Worm (Caenorhabditis elegans) whole organism, L2 larva: ENCODE results near the gene E02A10.4.

Experiments used
- C34F6.9 ChIP-seq: fragments of 150-350 bp; optimal IDR thresholded peaks from 2 replicates; lab custom pipeline; 2014; ENCODE audit warnings: missing biosample characterization, missing genetic modification characterization
- R02D3.7 ChIP-seq: fragments of 150-350 bp; optimal IDR thresholded peaks from 2 replicates; lab custom pipeline; 2014; ENCODE audit warnings: missing biosample characterization, missing genetic modification characterization
- aly-2 ChIP-seq: fragments of 150-350 bp; optimal IDR thresholded peaks from 2 replicates; lab custom pipeline; 2014; ENCODE audit warnings: missing biosample characterization, missing genetic modification characterization
- blmp-1 ChIP-seq: sonication (generic microtip); optimal IDR thresholded peaks from 2 replicates; lab custom pipeline; 2017; ENCODE audit warnings: missing genetic modification characterization, mild to moderate bottlenecking, missing compliant biosample characterization, antibody characterized with exemption, moderate library complexity; ENCODE audit not compliant: insufficient read depth
- ceh-16 ChIP-seq: fragments of 150-350 bp; optimal IDR thresholded peaks from 2 replicates; lab custom pipeline; 2014; ENCODE audit warnings: missing biosample characterization, missing genetic modification characterization
- ceh-82 ChIP-seq: fragments of 150-350 bp; optimal IDR thresholded peaks from 2 replicates; lab custom pipeline; 2014; ENCODE audit warnings: missing biosample characterization, missing genetic modification characterization
- crh-2 ChIP-seq: sonication (generic microtip); optimal IDR thresholded peaks from 2 replicates; lab custom pipeline; 2017; ENCODE audit warnings: missing biosample characterization, missing genetic modification characterization
- egl-27 ChIP-seq: sonication (generic microtip); optimal IDR thresholded peaks from 3 replicates; lab custom pipeline; 2017; ENCODE audit warnings: missing biosample characterization, missing genetic modification reagents, missing genetic modification characterization
- elt-1 ChIP-seq: fragments of 150-350 bp; optimal IDR thresholded peaks from 2 replicates; lab custom pipeline; 2014; ENCODE audit warnings: missing biosample characterization, missing genetic modification characterization
- elt-3 ChIP-seq: sonication (generic microtip); optimal IDR thresholded peaks from 2 replicates; lab custom pipeline; 2017; ENCODE audit warnings: missing biosample characterization, missing genetic modification characterization
- fos-1 ChIP-seq: fragments of 150-350 bp; optimal IDR thresholded peaks from 2 replicates; lab custom pipeline; 2014; ENCODE audit warnings: missing biosample characterization, missing genetic modification characterization
- gmeb-1 ChIP-seq: fragments of 150-350 bp; optimal IDR thresholded peaks from 2 replicates; lab custom pipeline; 2014; ENCODE audit warnings: missing biosample characterization, missing genetic modification characterization
- lin-11 ChIP-seq: fragments of 150-350 bp; sonication (generic microtip); optimal IDR thresholded peaks from 2 replicates; lab custom pipeline; 2014; ENCODE audit warnings: missing biosample characterization, missing genetic modification characterization, inconsistent platforms, mixed read lengths
- lin-13 ChIP-seq: fragments of 150-350 bp; optimal IDR thresholded peaks from 2 replicates; lab custom pipeline; 2014; ENCODE audit warnings: missing biosample characterization, missing genetic modification reagents, missing genetic modification characterization
- lin-39 ChIP-seq: fragments of 150-350 bp; optimal IDR thresholded peaks from 2 replicates; lab custom pipeline; 2014; ENCODE audit warnings: missing biosample characterization, missing genetic modification reagents, missing genetic modification characterization
- lsy-2 ChIP-seq, 2 experiments: fragments of 150-350 bp in 1 of 2; sonication (generic microtip) in 1 of 2; optimal IDR thresholded peaks; 2 replicates each; lab custom pipeline; 2014 to 2017; ENCODE audit warnings: missing biosample characterization in 2 of 2, missing genetic modification characterization in 2 of 2
- mbf-1 ChIP-seq: sonication (generic microtip); optimal IDR thresholded peaks from 2 replicates; lab custom pipeline; 2017; ENCODE audit warnings: missing biosample characterization, missing genetic modification characterization
- mdl-1 ChIP-seq, 2 experiments: fragments of 150-350 bp in 1 of 2; sonication (generic microtip) in 1 of 2; optimal IDR thresholded peaks; 2 replicates each; lab custom pipeline; 2017; ENCODE audit warnings: missing biosample characterization in 2 of 2, missing genetic modification characterization in 2 of 2
- nhr-10 ChIP-seq: sonication (generic microtip); optimal IDR thresholded peaks from 2 replicates; lab custom pipeline; 2017; ENCODE audit warnings: missing biosample characterization, missing genetic modification characterization
- nhr-11 ChIP-seq: fragments of 150-350 bp; optimal IDR thresholded peaks from 2 replicates; lab custom pipeline; 2014; ENCODE audit warnings: missing biosample characterization, missing genetic modification characterization
- nhr-129 ChIP-seq: fragments of 150-350 bp; optimal IDR thresholded peaks from 2 replicates; lab custom pipeline; 2014; ENCODE audit warnings: missing biosample characterization, missing genetic modification characterization
- nhr-21 ChIP-seq: fragments of 150-350 bp; optimal IDR thresholded peaks from 2 replicates; lab custom pipeline; 2014; ENCODE audit warnings: missing biosample characterization, missing genetic modification characterization
- nhr-23 ChIP-seq: fragments of 150-350 bp; optimal IDR thresholded peaks from 2 replicates; lab custom pipeline; 2014; ENCODE audit warnings: missing biosample characterization, missing genetic modification reagents, missing genetic modification characterization
- nhr-25 ChIP-seq: fragments of 150-350 bp; sonication (generic microtip); optimal IDR thresholded peaks from 3 replicates; lab custom pipeline; 2014; ENCODE audit warnings: missing biosample characterization, missing genetic modification characterization
- nhr-6 ChIP-seq: fragments of 150-350 bp; optimal IDR thresholded peaks from 2 replicates; lab custom pipeline; 2014; ENCODE audit warnings: missing biosample characterization, missing genetic modification characterization
- nhr-77 ChIP-seq: fragments of 150-350 bp; optimal IDR thresholded peaks from 2 replicates; lab custom pipeline; 2014; ENCODE audit warnings: missing biosample characterization, missing genetic modification characterization
- peb-1 ChIP-seq: fragments of 150-350 bp; optimal IDR thresholded peaks from 2 replicates; lab custom pipeline; 2014; ENCODE audit warnings: missing biosample characterization, missing genetic modification characterization
- sem-4 ChIP-seq: fragments of 150-350 bp; optimal IDR thresholded peaks from 2 replicates; lab custom pipeline; 2014; ENCODE audit warnings: missing biosample characterization, missing genetic modification reagents, missing genetic modification characterization
- sma-3 ChIP-seq: sonication (generic microtip); optimal IDR thresholded peaks from 2 replicates; lab custom pipeline; 2016; ENCODE audit warnings: missing genetic modification reagents, missing genetic modification characterization, missing compliant biosample characterization
- sma-9 ChIP-seq, 2 experiments: fragments of 150-350 bp in 1 of 2; sonication (generic microtip) in 1 of 2; optimal IDR thresholded peaks; 2 replicates each; lab custom pipeline; 2014 to 2016; ENCODE audit warnings: missing genetic modification characterization in 2 of 2, mild to moderate bottlenecking in 1 of 2, missing biosample characterization in 1 of 2, missing compliant biosample characterization in 1 of 2, missing genetic modification reagents in 1 of 2, moderate library complexity in 1 of 2
- snpc-4 ChIP-seq: fragments of 150-350 bp; optimal IDR thresholded peaks from 2 replicates; lab custom pipeline; 2014; ENCODE audit warnings: missing biosample characterization, missing genetic modification characterization
- unc-39 ChIP-seq: fragments of 150-350 bp; optimal IDR thresholded peaks from 2 replicates; lab custom pipeline; 2014; ENCODE audit warnings: missing biosample characterization, missing genetic modification characterization
- unc-55 ChIP-seq: fragments of 150-350 bp; sonication (generic microtip); optimal IDR thresholded peaks from 3 replicates; lab custom pipeline; 2014; ENCODE audit warnings: missing biosample characterization, missing genetic modification reagents, missing genetic modification characterization
- unc-62 ChIP-seq: fragments of 150-350 bp; optimal IDR thresholded peaks from 2 replicates; lab custom pipeline; 2014; ENCODE audit warnings: missing biosample characterization, missing genetic modification reagents, missing genetic modification characterization
- zag-1 ChIP-seq: fragments of 150-350 bp; optimal IDR thresholded peaks from 2 replicates; lab custom pipeline; 2014; ENCODE audit warnings: missing biosample characterization, missing genetic modification characterization
- ztf-1 ChIP-seq: fragments of 200-800 bp; sonication (Bioruptor generic); conservative IDR thresholded peaks from 2 replicates; pipeline ENCODE4 v1.3.6; 2022; ENCODE audit warnings: missing genetic modification characterization, missing compliant biosample characterization
- ztf-11 ChIP-seq: sonication (generic microtip); optimal IDR thresholded peaks from 2 replicates; lab custom pipeline; 2017; ENCODE audit warnings: missing biosample characterization, missing genetic modification characterization
- ztf-4 ChIP-seq: fragments of 150-350 bp; optimal IDR thresholded peaks from 2 replicates; lab custom pipeline; 2014; ENCODE audit warnings: missing biosample characterization, missing genetic modification characterization

E02A10.4 gene

DNA sequence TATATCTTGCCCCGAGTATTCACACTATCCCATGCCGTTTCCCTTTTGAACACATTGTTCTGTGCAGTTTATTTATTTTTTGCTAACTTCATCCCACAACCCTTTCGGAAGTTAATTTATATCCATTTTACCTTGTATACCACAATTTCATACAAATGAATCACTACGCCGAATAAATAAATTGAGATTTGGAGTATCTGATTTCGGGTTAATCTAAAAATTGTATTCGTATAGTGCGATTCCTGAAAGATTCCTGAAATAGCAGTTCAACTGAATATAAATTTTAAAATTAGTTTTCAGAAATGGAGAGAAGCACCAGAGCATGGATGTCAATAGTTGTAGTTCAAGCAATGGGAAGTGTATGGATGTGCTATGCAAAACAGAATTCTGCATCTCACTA is 39.4 kb upstream of the E02A10.4 start, which contains the start of gene erg-28:
Gene erg-28 (plus strand): TSS at position 301 of the 400 bp plus-strand sequence.
- TF ChIP-seq unc-39 (tag; lab: Kevin White, UChicago), result no peak
- no peak for TF ChIP-seq gmeb-1
- no peak for TF ChIP-seq R02D3.7
- no peak for TF ChIP-seq unc-62 (GFP tag; lab: Kevin White, UChicago)
- no peak for TF ChIP-seq fos-1 (tag; lab: Kevin White, UChicago)
- TF ChIP-seq lin-11, result no peak
- no peak for TF ChIP-seq elt-3 (tag; lab: Kevin White, UChicago)
- no peak for TF ChIP-seq sem-4 (tag; lab: Kevin White, UChicago)
- no peak for TF ChIP-seq ztf-4 (tag; lab: Kevin White, UChicago)
- TF ChIP-seq nhr-23 (tag; lab: Kevin White, UChicago), result no peak
- no peak for TF ChIP-seq peb-1 (tag; lab: Kevin White, UChicago)
- TF ChIP-seq nhr-11, result no peak
- no peak for TF ChIP-seq nhr-10 (tag; lab: Kevin White, UChicago)
- TF ChIP-seq ceh-16 (tag; lab: Kevin White, UChicago), result no peak
- no peak for TF ChIP-seq nhr-77 (tag; lab: Kevin White, UChicago)

DNA sequence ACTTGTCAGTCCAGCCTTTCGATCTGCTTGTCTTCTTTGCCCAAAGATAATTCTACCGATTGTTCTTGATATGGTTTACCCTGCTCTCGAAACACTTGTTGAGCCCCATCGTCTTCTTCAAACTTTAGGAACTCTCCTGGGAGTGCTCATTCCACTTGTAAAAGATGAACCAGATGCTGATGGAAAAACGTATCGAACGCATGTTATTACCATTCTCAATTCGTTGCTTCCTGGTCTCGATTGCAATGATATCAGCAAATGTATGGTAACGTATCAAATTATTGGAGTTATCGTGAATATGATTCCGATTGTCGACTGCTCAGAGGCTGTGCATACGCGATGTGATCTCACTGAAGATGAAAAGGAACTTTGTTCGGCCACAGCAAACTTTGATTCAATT is 34.1 kb upstream of the E02A10.4 start:
- TF ChIP-seq nhr-6 (tag; lab: Kevin White, UChicago), result no peak
- no peak for TF ChIP-seq ztf-11
- TF ChIP-seq elt-3 (tag; lab: Kevin White, UChicago), result no peak
- no peak for TF ChIP-seq unc-39 (tag; lab: Kevin White, UChicago)
- no peak for TF ChIP-seq lin-11
- TF ChIP-seq lin-39 (tag; lab: Kevin White, UChicago), result no peak
- no peak for TF ChIP-seq sma-3 (GFP tag; lab: Kevin White, UChicago)
- TF ChIP-seq elt-1 (tag; lab: Kevin White, UChicago), result no peak
- no peak for TF ChIP-seq mbf-1 (tag; lab: Kevin White, UChicago)
- TF ChIP-seq nhr-129 (tag; lab: Kevin White, UChicago), result no peak
- TF ChIP-seq C34F6.9 (tag; lab: Kevin White, UChicago), result no peak
- no peak for TF ChIP-seq nhr-21 (tag; lab: Kevin White, UChicago)
- TF ChIP-seq sem-4 (tag; lab: Kevin White, UChicago), result no peak
- TF ChIP-seq nhr-23 (tag; lab: Kevin White, UChicago), result no peak
- TF ChIP-seq nhr-10 (tag; lab: Kevin White, UChicago), result no peak
- no peak for TF ChIP-seq mdl-1 (tag; optimal IDR thresholded peaks at IDR 0.05; lab: Kevin White, UChicago)
- no peak for TF ChIP-seq ztf-1
- TF ChIP-seq sma-9 (GFP tag; optimal IDR thresholded peaks at IDR 0.05; lab: Kevin White, UChicago), result no peak
- no peak for TF ChIP-seq sma-9 (tag; optimal IDR thresholded peaks at IDR 0.05; lab: Kevin White, UChicago)
- no peak for TF ChIP-seq snpc-4 (tag; lab: Kevin White, UChicago)

DNA sequence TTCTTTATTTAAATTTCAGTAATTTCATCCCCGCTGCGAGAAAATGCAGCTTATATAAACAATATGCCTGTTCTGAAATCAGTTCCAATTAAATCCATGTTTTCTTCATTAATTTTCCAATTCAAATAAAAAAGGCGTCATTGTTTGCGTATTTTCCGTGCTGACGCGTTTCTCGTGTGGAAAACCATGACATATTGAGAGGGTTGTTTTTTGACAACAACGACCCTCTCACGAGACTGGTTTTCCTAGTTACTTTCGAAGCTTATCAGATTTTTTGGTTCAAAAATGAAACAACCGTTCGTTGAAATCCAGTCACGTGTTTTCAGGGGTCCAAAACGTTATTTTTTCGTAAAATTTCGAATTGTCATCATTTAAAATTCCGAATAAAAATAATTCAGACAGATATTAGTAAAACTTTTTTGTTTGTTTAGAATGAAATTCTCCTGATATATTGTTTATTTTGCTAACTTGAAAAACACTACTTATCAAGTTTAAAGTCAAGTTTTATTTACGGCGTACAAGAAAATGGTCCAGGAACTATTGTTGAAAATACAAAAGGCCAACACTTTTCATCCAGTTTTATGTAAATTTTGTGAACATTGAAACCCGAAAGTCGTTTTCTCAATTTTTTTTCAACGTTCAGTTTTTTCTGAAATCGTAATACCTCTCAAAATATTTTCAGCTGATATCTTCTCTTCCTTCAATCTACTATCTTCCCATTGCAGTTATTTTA is 31.9 kb upstream of the E02A10.4 start, which contains the start of gene C14C10.5:
Gene C14C10.5 (plus strand): TSS at position 683 of the 733 bp plus-strand sequence.
- peak in 1 of 2 experiments; percentile 14 for TF ChIP-seq lsy-2 (tag; optimal IDR thresholded peaks at IDR 0.05; lab: Kevin White, UChicago)
- no peak for TF ChIP-seq gmeb-1
- no peak for TF ChIP-seq nhr-25 (tag; lab: Kevin White, UChicago)
- no peak for TF ChIP-seq nhr-77 (tag; lab: Kevin White, UChicago)
- no peak for TF ChIP-seq ceh-82 (tag; lab: Kevin White, UChicago)
- TF ChIP-seq lin-39 (tag; lab: Kevin White, UChicago), result no peak
- TF ChIP-seq nhr-129 (tag; lab: Kevin White, UChicago), result peak; percentile 35
- no peak for TF ChIP-seq R02D3.7
- TF ChIP-seq lin-13 (GFP tag; lab: Kevin White, UChicago), result no peak

DNA sequence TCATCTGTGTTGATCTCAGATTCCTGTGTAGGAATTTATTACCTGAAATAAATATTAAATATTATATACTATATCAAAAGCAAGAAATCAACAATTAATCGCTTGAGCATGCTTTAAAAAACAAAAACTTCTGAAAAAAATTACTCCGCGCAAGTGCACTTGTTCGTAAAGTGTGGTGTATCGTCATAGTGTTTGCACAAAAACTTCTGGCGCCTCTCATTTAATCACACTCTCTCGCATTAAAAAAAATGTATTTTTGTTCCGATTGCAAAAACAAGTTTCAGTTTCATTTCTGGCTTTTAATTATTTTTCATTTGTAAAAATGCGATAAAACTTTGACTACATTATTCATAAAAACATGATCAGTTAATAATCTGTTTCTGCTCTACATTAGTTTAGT is 31.4 kb upstream of the E02A10.4 start, which contains the start of the genes C14C10.10 and ril-2:
Gene C14C10.10 (minus strand): TSS at position 19 of the 400 bp plus-strand sequence.
Gene ril-2 (minus strand): TSS at position 48 of the 400 bp plus-strand sequence.
- TF ChIP-seq ztf-1, result no peak
- TF ChIP-seq unc-62 (GFP tag; lab: Kevin White, UChicago), result no peak
- TF ChIP-seq sem-4 (tag; lab: Kevin White, UChicago), result no peak
- no peak for TF ChIP-seq snpc-4 (tag; lab: Kevin White, UChicago)
- TF ChIP-seq C34F6.9 (tag; lab: Kevin White, UChicago), result peak; percentile 50
- TF ChIP-seq ceh-16 (tag; lab: Kevin White, UChicago), result no peak
- TF ChIP-seq mbf-1 (tag; lab: Kevin White, UChicago), result no peak
- no peak for TF ChIP-seq fos-1 (tag; lab: Kevin White, UChicago)
- TF ChIP-seq blmp-1 (tag; lab: Kevin White, UChicago), result no peak
- no peak for TF ChIP-seq egl-27 (tag; lab: Kevin White, UChicago)
- TF ChIP-seq crh-2 (tag; lab: Kevin White, UChicago), result peak; percentile 35
- no peak for TF ChIP-seq lin-39 (tag; lab: Kevin White, UChicago)
- no peak for TF ChIP-seq aly-2 (tag; lab: Kevin White, UChicago)
- TF ChIP-seq zag-1 (tag; lab: Kevin White, UChicago), result no peak
- peak in 1 of 2 experiments; percentile 29 for TF ChIP-seq lsy-2 (tag; optimal IDR thresholded peaks at IDR 0.05; lab: Kevin White, UChicago)
- peak; percentile 46 for TF ChIP-seq unc-55 (GFP tag; lab: Kevin White, UChicago)
- TF ChIP-seq unc-39 (tag; lab: Kevin White, UChicago), result no peak
- no peak for TF ChIP-seq nhr-10 (tag; lab: Kevin White, UChicago)
